Fruit fly (Drosophila melanogaster) whole organism, embryonic: ENCODE results near the gene CG10943.

Experiments
- Asciz ChIP-seq: fragments of 200-800 bp; sonication (Bioruptor generic); optimal IDR thresholded peaks from 2 replicates; lab custom pipeline; 2017; ENCODE audit warnings: missing biosample characterization, mild to moderate bottlenecking, missing genetic modification characterization, missing genetic modification reagents
- B-H2 ChIP-seq: fragments of 200-800 bp; sonication (Bioruptor generic); optimal IDR thresholded peaks from 2 replicates; lab custom pipeline; 2018; ENCODE audit warnings: missing biosample characterization, mild to moderate bottlenecking, missing genetic modification characterization
- CG10543 ChIP-seq: fragments of 200-800 bp; sonication (Bioruptor generic); optimal IDR thresholded peaks from 3 replicates; lab custom pipeline; 2017; ENCODE audit warnings: missing biosample characterization, mild to moderate bottlenecking, missing genetic modification characterization, moderate library complexity
- CG10565 ChIP-seq: fragments of 200-800 bp; sonication (Bioruptor generic); optimal IDR thresholded peaks from 3 replicates; lab custom pipeline; 2016; ENCODE audit warnings: missing biosample characterization, mild to moderate bottlenecking, missing genetic modification characterization
- CG12236 ChIP-seq: fragments of 200-800 bp; sonication (Bioruptor generic); optimal IDR thresholded peaks from 2 replicates; lab custom pipeline; 2016; ENCODE audit warnings: missing biosample characterization, missing genetic modification characterization
- CG12299 ChIP-seq: fragments of 200-800 bp; sonication (Bioruptor generic); optimal IDR thresholded peaks from 2 replicates; lab custom pipeline; 2018; ENCODE audit warnings: missing biosample characterization, mild to moderate bottlenecking, missing genetic modification characterization
- CG13296 ChIP-seq: fragments of 200-800 bp; sonication (Bioruptor generic); optimal IDR thresholded peaks from 3 replicates; lab custom pipeline; 2018; ENCODE audit warnings: missing biosample characterization, mild to moderate bottlenecking, missing genetic modification characterization
- CG15514 ChIP-seq: fragments of 200-800 bp; sonication (Bioruptor generic); optimal IDR thresholded peaks from 3 replicates; lab custom pipeline; 2017; ENCODE audit warnings: missing biosample characterization, missing genetic modification characterization, mild to moderate bottlenecking, moderate library complexity, missing genetic modification reagents
- CG16813 ChIP-seq: fragments of 200-800 bp; sonication (Bioruptor generic); IDR thresholded peaks from 3 replicates; pipeline ENCODE4 v1.3.6; 2022; ENCODE audit warnings: missing biosample characterization, missing genetic modification characterization; ENCODE audit not compliant: partially characterized antibody
- CG17361 ChIP-seq: fragments of 200-800 bp; sonication (Bioruptor generic); IDR thresholded peaks from 3 replicates; pipeline ENCODE4 v1.3.6; 2022; ENCODE audit warnings: missing biosample characterization, missing genetic modification characterization
- CG17802 ChIP-seq: fragments of 200-800 bp; sonication (Bioruptor generic); optimal IDR thresholded peaks from 2 replicates; lab custom pipeline; 2018; ENCODE audit warnings: missing biosample characterization, mild to moderate bottlenecking, missing genetic modification characterization, moderate library complexity
- CG18599 ChIP-seq: fragments of 200-800 bp; sonication (Bioruptor generic); optimal IDR thresholded peaks from 3 replicates; lab custom pipeline; 2017; ENCODE audit warnings: missing biosample characterization, missing genetic modification characterization, mild to moderate bottlenecking, moderate library complexity, missing genetic modification reagents
- CG2129 ChIP-seq: fragments of 200-800 bp; sonication (Bioruptor generic); IDR thresholded peaks from 2 replicates; pipeline ENCODE4 v1.3.6; 2022; ENCODE audit warnings: missing biosample characterization, missing genetic modification characterization; ENCODE audit not compliant: partially characterized antibody
- CG2678 ChIP-seq: fragments of 200-800 bp; sonication (Bioruptor generic); optimal IDR thresholded peaks from 3 replicates; lab custom pipeline; 2019; ENCODE audit warnings: missing biosample characterization, mild to moderate bottlenecking, missing genetic modification characterization, moderate library complexity
- CG31441 ChIP-seq: fragments of 200-800 bp; sonication (Bioruptor generic); IDR thresholded peaks from 2 replicates; pipeline ENCODE4 v1.3.6; 2022; ENCODE audit warnings: missing biosample characterization, missing genetic modification characterization
- CG42726 ChIP-seq: fragments of 200-800 bp; sonication (Bioruptor generic); IDR thresholded peaks from 2 replicates; pipeline ENCODE4 v1.3.6; 2022; ENCODE audit warnings: missing biosample characterization, missing genetic modification characterization; ENCODE audit not compliant: partially characterized antibody
- CG6813 ChIP-seq: fragments of 200-800 bp; sonication (Bioruptor generic); optimal IDR thresholded peaks from 2 replicates; lab custom pipeline; 2017; ENCODE audit warnings: missing biosample characterization, missing genetic modification characterization, mild to moderate bottlenecking, moderate library complexity, missing genetic modification reagents
- CG6854 ChIP-seq: fragments of 200-800 bp; sonication (Bioruptor generic); optimal IDR thresholded peaks from 3 replicates; lab custom pipeline; 2017; ENCODE audit warnings: missing biosample characterization, mild to moderate bottlenecking, missing genetic modification characterization
- CG7372 ChIP-seq: fragments of 200-800 bp; sonication (Bioruptor generic); IDR thresholded peaks from 2 replicates; pipeline ENCODE4 v1.3.6; 2022; ENCODE audit warnings: missing biosample characterization, missing genetic modification characterization
- CG7556 ChIP-seq: fragments of 200-800 bp; sonication (Bioruptor generic); optimal IDR thresholded peaks from 2 replicates; lab custom pipeline; 2017; ENCODE audit warnings: missing biosample characterization, mild to moderate bottlenecking, missing genetic modification characterization
- Chrac-16 ChIP-seq: fragments of 200-800 bp; sonication (Bioruptor generic); optimal IDR thresholded peaks from 3 replicates; lab custom pipeline; 2016; ENCODE audit warnings: missing biosample characterization, missing genetic modification characterization
- E2f2 ChIP-seq: fragments of 200-800 bp; sonication (Bioruptor generic); IDR thresholded peaks from 2 replicates; pipeline ENCODE4 v1.3.6; 2022; ENCODE audit warnings: missing biosample characterization, missing genetic modification characterization
- Fer1 ChIP-seq: fragments of 200-800 bp; sonication (Bioruptor generic); optimal IDR thresholded peaks from 2 replicates; lab custom pipeline; 2017; ENCODE audit warnings: missing biosample characterization, mild to moderate bottlenecking, missing genetic modification characterization
- GATAe ChIP-seq: fragments of 200-800 bp; sonication (Bioruptor generic); conservative IDR thresholded peaks from 2 replicates; pipeline ENCODE4 v1.3.6; 2022; ENCODE audit warnings: missing biosample characterization, missing genetic modification characterization
- Hey ChIP-seq: fragments of 200-800 bp; sonication (Bioruptor generic); optimal IDR thresholded peaks from 3 replicates; lab custom pipeline; 2018; ENCODE audit warnings: missing biosample characterization, mild to moderate bottlenecking, missing genetic modification characterization
- HmgZ ChIP-seq: fragments of 200-800 bp; sonication (Bioruptor generic); optimal IDR thresholded peaks from 2 replicates; lab custom pipeline; 2018; ENCODE audit warnings: missing biosample characterization, mild to moderate bottlenecking, missing genetic modification characterization
- Hmr ChIP-seq: fragments of 200-800 bp; sonication (Bioruptor generic); optimal IDR thresholded peaks from 3 replicates; lab custom pipeline; 2017; ENCODE audit warnings: mild to moderate bottlenecking, missing biosample characterization, missing genetic modification reagents, missing genetic modification characterization
- PHDP ChIP-seq: fragments of 200-800 bp; sonication (Bioruptor generic); optimal IDR thresholded peaks from 3 replicates; lab custom pipeline; 2018; ENCODE audit warnings: missing biosample characterization, mild to moderate bottlenecking, missing genetic modification characterization, moderate library complexity
- Six4 ChIP-seq: fragments of 200-800 bp; sonication (Bioruptor generic); optimal IDR thresholded peaks from 2 replicates; lab custom pipeline; 2016; ENCODE audit warnings: missing biosample characterization, missing genetic modification characterization
- Taf1 ChIP-seq: fragments of 200-800 bp; sonication (Bioruptor generic); IDR thresholded peaks from 2 replicates; pipeline ENCODE4 v1.3.6; 2022; ENCODE audit warnings: missing biosample characterization, missing genetic modification characterization
- Tbp ChIP-seq: fragments of >200 bp; optimal IDR thresholded peaks from 2 replicates; lab custom pipeline; 2018; ENCODE audit warnings: missing biosample characterization, missing genetic modification characterization
- ap ChIP-seq: fragments of 200-800 bp; sonication (Bioruptor generic); IDR thresholded peaks from 2 replicates; pipeline ENCODE4 v1.3.6; 2022; ENCODE audit warnings: missing biosample characterization, missing genetic modification characterization
- caup ChIP-seq: fragments of 200-800 bp; sonication (Bioruptor generic); optimal IDR thresholded peaks from 3 replicates; lab custom pipeline; 2017; ENCODE audit warnings: missing biosample characterization, mild to moderate bottlenecking, missing genetic modification characterization, moderate library complexity; ENCODE audit not compliant: severe bottlenecking
- crp ChIP-seq, 2 experiments: fragments of 200-800 bp; sonication (Bioruptor generic); optimal IDR thresholded peaks; 2 replicates in 1 of 2; 3 replicates in 1 of 2; lab custom pipeline; 2017; ENCODE audit warnings: missing biosample characterization in 2 of 2, missing genetic modification characterization in 2 of 2, mild to moderate bottlenecking in 1 of 2, moderate library complexity in 1 of 2
- cwo ChIP-seq: fragments of 200-800 bp; sonication (Bioruptor generic); optimal IDR thresholded peaks from 3 replicates; lab custom pipeline; 2017; ENCODE audit warnings: missing biosample characterization, missing genetic modification characterization, mild to moderate bottlenecking, moderate library complexity, missing genetic modification reagents
- gce ChIP-seq: fragments of 200-800 bp; sonication (Bioruptor generic); IDR thresholded peaks from 3 replicates; pipeline ENCODE4 v1.3.6; 2022; ENCODE audit warnings: missing biosample characterization, missing genetic modification characterization
- gcm ChIP-seq: fragments of 200-800 bp; sonication (Bioruptor generic); optimal IDR thresholded peaks from 2 replicates; lab custom pipeline; 2019; ENCODE audit warnings: missing biosample characterization, mild to moderate bottlenecking, missing genetic modification characterization, moderate library complexity
- grn ChIP-seq: fragments of 200-800 bp; sonication (Bioruptor generic); optimal IDR thresholded peaks from 3 replicates; lab custom pipeline; 2017; ENCODE audit warnings: missing biosample characterization, missing genetic modification characterization
- lab ChIP-seq: fragments of 200-800 bp; sonication (Bioruptor generic); optimal IDR thresholded peaks from 3 replicates; lab custom pipeline; 2017; ENCODE audit warnings: missing biosample characterization, missing genetic modification characterization, mild to moderate bottlenecking, moderate library complexity, missing genetic modification reagents
- lola ChIP-seq, 3 experiments: fragments of >200 bp in 2 of 3; fragments of 200-800 bp in 1 of 3; sonication (Bioruptor generic) in 1 of 3; optimal IDR thresholded peaks; 2 replicates each; lab custom pipeline; 2017 to 2019; ENCODE audit warnings: missing biosample characterization in 3 of 3, missing genetic modification characterization in 3 of 3, mild to moderate bottlenecking in 1 of 3, moderate library complexity in 1 of 3
- nerfin-2 ChIP-seq: fragments of 200-800 bp; sonication (Bioruptor generic); IDR thresholded peaks from 2 replicates; pipeline ENCODE4 v1.3.6; 2022; ENCODE audit warnings: missing biosample characterization, missing genetic modification characterization; ENCODE audit not compliant: partially characterized antibody
- oc ChIP-seq: fragments of 200-800 bp; sonication (Bioruptor generic); optimal IDR thresholded peaks from 2 replicates; lab custom pipeline; 2018; ENCODE audit warnings: missing biosample characterization, mild to moderate bottlenecking, missing genetic modification characterization, moderate library complexity
- odd ChIP-seq: fragments of 200-800 bp; sonication (Bioruptor generic); optimal IDR thresholded peaks from 2 replicates; lab custom pipeline; 2017; ENCODE audit warnings: missing biosample characterization, mild to moderate bottlenecking, missing genetic modification characterization
- run ChIP-seq: fragments of 200-800 bp; sonication (Bioruptor generic); optimal IDR thresholded peaks from 3 replicates; lab custom pipeline; 2018; ENCODE audit warnings: missing biosample characterization, mild to moderate bottlenecking, missing genetic modification characterization
- schlank ChIP-seq: fragments of 200-800 bp; sonication (Bioruptor generic); optimal IDR thresholded peaks from 2 replicates; lab custom pipeline; 2018; ENCODE audit warnings: missing biosample characterization, mild to moderate bottlenecking, missing genetic modification characterization
- sd ChIP-seq: fragments of 200-800 bp; sonication (Bioruptor generic); optimal IDR thresholded peaks from 3 replicates; lab custom pipeline; 2018; ENCODE audit warnings: missing biosample characterization, mild to moderate bottlenecking, missing genetic modification characterization, moderate library complexity
- sim ChIP-seq: fragments of 200-800 bp; sonication (Bioruptor generic); IDR thresholded peaks from 2 replicates; pipeline ENCODE4 v1.3.6; 2022; ENCODE audit warnings: missing biosample characterization, missing genetic modification characterization
- ssp ChIP-seq: fragments of 200-800 bp; sonication (Bioruptor generic); IDR thresholded peaks from 2 replicates; pipeline ENCODE4 v1.3.6; 2022; ENCODE audit warnings: missing biosample characterization, missing genetic modification characterization
- sug ChIP-seq: fragments of 200-800 bp; optimal IDR thresholded peaks from 2 replicates; lab custom pipeline; 2019; ENCODE audit warnings: missing biosample characterization, mild to moderate bottlenecking, missing genetic modification characterization, moderate library complexity

The CG10943 gene

dm6 chr3L:12889353-12889820, 26.7 kb upstream of the CG10943 start, which contains the start of gene CG43894 (continued):
- TF ChIP-seq lab (GFP tag; lab: Kevin White, UChicago) = peak; percentile 59
- no peak for TF ChIP-seq Hmr (GFP tag; lab: Kevin White, UChicago)
- no peak for TF ChIP-seq Asciz (GFP tag; lab: Kevin White, UChicago)
- TF ChIP-seq CG6854 = peak; percentile 6
- TF ChIP-seq nerfin-2 = no peak
- TF ChIP-seq cwo (GFP tag; lab: Kevin White, UChicago) = peak; percentile 99
- TF ChIP-seq CG10543 (GFP tag; lab: Kevin White, UChicago) = peak; percentile 19
- TF ChIP-seq odd (GFP tag; lab: Kevin White, UChicago) = peak; percentile 16
- no peak for TF ChIP-seq Chrac-16 (GFP tag; lab: Kevin White, UChicago)
- TF ChIP-seq CG42726 (GFP tag; lab: Robert Waterston, UW) = no peak
- TF ChIP-seq gcm = no peak
- peak; percentile 52 for TF ChIP-seq CG13296 (GFP tag; lab: Kevin White, UChicago)
- peak; percentile 2 for TF ChIP-seq HmgZ
- no peak for TF ChIP-seq gce (GFP tag; lab: Robert Waterston, UW)
- TF ChIP-seq PHDP (tag; lab: Kevin White, UChicago) = peak; percentile 44
- no peak for TF ChIP-seq oc (tag; lab: Kevin White, UChicago)
- TF ChIP-seq sug (tag; lab: Kevin White, UChicago) = peak; percentile 95
- TF ChIP-seq Six4 (GFP tag; lab: Kevin White, UChicago) = no peak
- no peak for TF ChIP-seq Fer1 (GFP tag; lab: Kevin White, UChicago)
- peak; percentile 9 for TF ChIP-seq schlank (tag; lab: Kevin White, UChicago)
- no peak for TF ChIP-seq lola (GFP tag; optimal IDR thresholded peaks at IDR 0.05; lab: Kevin White, UChicago)
- TF ChIP-seq CG31441 (GFP tag; lab: Robert Waterston, UW) = no peak
- peak; percentile 16 for TF ChIP-seq B-H2
- TF ChIP-seq CG17361 (GFP tag; lab: Robert Waterston, UW) = no peak
- TF ChIP-seq Tbp (GFP tag; lab: Kevin White, UChicago) = no peak
- peak; percentile 13 for TF ChIP-seq run (tag; lab: Kevin White, UChicago)
- TF ChIP-seq grn (GFP tag; lab: Kevin White, UChicago) = peak; percentile 80
- TF ChIP-seq CG2678 (tag; lab: Kevin White, UChicago) = peak; percentile 52
- no peak for TF ChIP-seq CG7556 (GFP tag; lab: Kevin White, UChicago)
- no peak for TF ChIP-seq ap
- no peak for TF ChIP-seq CG2129 (GFP tag; lab: Robert Waterston, UW)
- TF ChIP-seq sd (tag; lab: Kevin White, UChicago) = peak; percentile 85
- peak; percentile 20 for TF ChIP-seq CG15514 (GFP tag; lab: Kevin White, UChicago)
- TF ChIP-seq CG6813 (GFP tag; lab: Kevin White, UChicago) = peak; percentile 1
- TF ChIP-seq E2f2 (GFP tag; lab: Robert Waterston, UW) = no peak
- no peak for TF ChIP-seq CG7372 (GFP tag; lab: Robert Waterston, UW)
- peak; percentile 33 for TF ChIP-seq caup (GFP tag; lab: Kevin White, UChicago)
- TF ChIP-seq Taf1 (GFP tag; lab: Robert Waterston, UW) = no peak
- TF ChIP-seq CG12236 (GFP tag; lab: Kevin White, UChicago) = no peak
- no peak for TF ChIP-seq CG10565 (GFP tag; lab: Kevin White, UChicago)
- peak; percentile 51 for TF ChIP-seq Hey
- TF ChIP-seq CG18599 = peak; percentile 36
- TF ChIP-seq crp (GFP tag; optimal IDR thresholded peaks at IDR 0.05; lab: Kevin White, UChicago) = no peak
- no peak for TF ChIP-seq ssp
- TF ChIP-seq CG12299 (tag; lab: Kevin White, UChicago) = no peak
- no peak for TF ChIP-seq sim (GFP tag; lab: Robert Waterston, UW)
- TF ChIP-seq CG16813 (GFP tag; lab: Robert Waterston, UW) = no peak
- peak; percentile 83 for TF ChIP-seq GATAe (GFP tag; lab: Robert Waterston, UW)
- no peak for TF ChIP-seq CG17802 (tag; lab: Kevin White, UChicago)
